Worm (Caenorhabditis elegans): ENCODE data around the gene nra-3.

- TF ChIP-seq aly-2 (tag; optimal IDR thresholded peaks at IDR 0.05): no peak
- no peak for TF ChIP-seq snpc-4 (tag; optimal IDR thresholded peaks at IDR 0.05)
- TF ChIP-seq unc-62 (GFP tag; optimal IDR thresholded peaks at IDR 0.05): no peak
- TF ChIP-seq unc-39 (tag; optimal IDR thresholded peaks at IDR 0.05): no peak
- no peak for TF ChIP-seq blmp-1 (tag; optimal IDR thresholded peaks at IDR 0.05; ENCODE audit: insufficient read depth)
- no peak for TF ChIP-seq mdl-1 (tag; optimal IDR thresholded peaks at IDR 0.05)
- TF ChIP-seq zag-1 (tag; optimal IDR thresholded peaks at IDR 0.05): no peak
- TF ChIP-seq elt-3 (tag; optimal IDR thresholded peaks at IDR 0.05): no peak
- TF ChIP-seq elt-1 (tag; optimal IDR thresholded peaks at IDR 0.05): no peak
- TF ChIP-seq lin-39 (tag; optimal IDR thresholded peaks at IDR 0.05): no peak
Measured at ce11 chrX:9954483-9955041, 23.3 kb upstream of the nra-3 start, which contains the start of gene cysl-1.
